Fruit fly (Drosophila melanogaster): Measurements from ENCODE around the gene CG42507.

Gene CG42507

DNA sequence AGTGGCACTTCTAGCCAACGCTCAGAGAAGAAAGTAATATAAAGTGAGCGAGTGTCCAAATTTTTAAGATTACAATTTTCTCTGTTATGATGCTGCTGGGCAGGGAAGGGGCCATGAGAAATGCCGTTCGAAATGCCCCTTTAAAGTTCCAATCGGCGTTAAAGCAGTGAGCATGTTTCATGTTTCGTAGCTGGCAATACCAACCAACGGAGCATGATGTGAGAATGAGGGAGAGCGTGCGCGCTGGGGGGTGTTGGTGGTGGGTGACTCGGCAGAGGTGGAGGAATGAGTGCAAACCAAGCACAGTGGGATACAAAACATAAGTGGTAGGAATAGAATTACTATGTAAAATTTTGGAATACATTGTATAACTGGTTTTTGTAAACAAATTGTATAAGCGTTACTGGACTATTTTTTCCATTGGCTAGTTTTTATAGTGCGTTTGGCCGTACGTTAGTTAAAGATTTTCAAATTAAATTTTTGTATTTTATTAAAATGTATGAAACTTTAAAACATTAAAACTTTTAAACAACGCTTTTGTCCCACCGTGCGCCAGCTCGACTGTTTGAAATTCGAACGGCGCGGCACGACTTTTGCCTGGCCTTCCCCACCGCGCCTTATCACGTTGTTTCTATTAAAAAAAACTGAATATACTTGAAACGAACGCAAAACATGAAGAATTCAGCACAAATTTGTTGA lies 1.5 kb upstream of the CG42507 start (continued):
- TF ChIP-seq Hmr (GFP tag; optimal IDR thresholded peaks at IDR 0.05) (peak; percentile 100), insv (GFP tag; optimal IDR thresholded peaks at IDR 0.05) (peak; percentile 69 to 91), CG17359 (tag; optimal IDR thresholded peaks at IDR 0.05) (peak; percentile 100), CG7556 (GFP tag; optimal IDR thresholded peaks at IDR 0.05) (peak; percentile 100), CG9817 (tag; optimal IDR thresholded peaks at IDR 0.05) (peak; percentile 100), salm (tag; optimal IDR thresholded peaks at IDR 0.05) (peak; percentile 100), CG32767 (GFP tag; IDR thresholded peaks at IDR 0.05) (peak; percentile 100), gcm2 (GFP tag; optimal IDR thresholded peaks at IDR 0.05) (peak; percentile 98), CG3838 (GFP tag; optimal IDR thresholded peaks at IDR 0.05) (peak; percentile 98), Sox100B (GFP tag; optimal IDR thresholded peaks at IDR 0.05) (peak; percentile 100), Optix (GFP tag; IDR thresholded peaks at IDR 0.05) (peak; percentile 98), CG6854 (GFP tag; optimal IDR thresholded peaks at IDR 0.05) (peak; percentile 100), CTCF (GFP tag; optimal IDR thresholded peaks at IDR 0.05) (peak; percentile 82), tgo (GFP tag; IDR thresholded peaks at IDR 0.05) (peak; percentile 100), crp (GFP tag; optimal IDR thresholded peaks at IDR 0.05) (peak; percentile 22 to 79), BtbVII (GFP tag; optimal IDR thresholded peaks at IDR 0.05) (peak; percentile 100), CG14667 (GFP tag; IDR thresholded peaks at IDR 0.05) (peak; percentile 99), CG9797 (GFP tag; optimal IDR thresholded peaks at IDR 0.05) (peak; percentile 73), so (GFP tag; IDR thresholded peaks at IDR 0.05) (peak; percentile 100), fd102C (GFP tag; optimal IDR thresholded peaks at IDR 0.05) (peak; percentile 94), YL-1 (GFP tag; optimal IDR thresholded peaks at IDR 0.05) (peak; percentile 100), CG12236 (GFP tag; optimal IDR thresholded peaks at IDR 0.05) (peak; percentile 98), CG4730 (GFP tag; IDR thresholded peaks at IDR 0.05) (peak; percentile 99), Atf-2 (GFP tag; optimal IDR thresholded peaks at IDR 0.05) (peak; percentile 99), CG18476 (GFP tag; optimal IDR thresholded peaks at IDR 0.05) (peak; percentile 99), hb (GFP tag; IDR thresholded peaks at IDR 0.05; ENCODE audit: partially characterized antibody) (peak; percentile 73), unpg (GFP tag; optimal IDR thresholded peaks at IDR 0.05) (peak; percentile 100), da (GFP tag; optimal IDR thresholded peaks at IDR 0.05) (peak; percentile 98), CG12391 (tag; optimal IDR thresholded peaks at IDR 0.05) (peak; percentile 100), CG31441 (GFP tag; IDR thresholded peaks at IDR 0.05) (peak; percentile 100), pan (optimal IDR thresholded peaks at IDR 0.05) (no peak), pan (GFP tag; optimal IDR thresholded peaks at IDR 0.05 in 1 of 2, IDR thresholded peaks at IDR 0.05 in 1 of 2) (peak in 1 of 2 experiments; percentile 99), btn (GFP tag; optimal IDR thresholded peaks at IDR 0.05) (peak; percentile 93), CG10959 (GFP tag; IDR thresholded peaks at IDR 0.05) (peak; percentile 99), Hey (tag; optimal IDR thresholded peaks at IDR 0.05) (peak; percentile 98), mam (GFP tag; optimal IDR thresholded peaks at IDR 0.05) (peak; percentile 99), CG13287 (GFP tag; IDR thresholded peaks at IDR 0.05; ENCODE audit: partially characterized antibody) (peak; percentile 67; the same call in 1 of the 2 replicates), Ptx1 (GFP tag; IDR thresholded peaks at IDR 0.05) (peak; percentile 100), disco-r (GFP tag; optimal IDR thresholded peaks at IDR 0.05) (peak; percentile 99), CG1529 (GFP tag; optimal IDR thresholded peaks at IDR 0.05) (peak; percentile 100), en (GFP tag; optimal IDR thresholded peaks at IDR 0.05) (peak; percentile 98), tup (GFP tag; optimal IDR thresholded peaks at IDR 0.05) (peak; percentile 98), CG7839 (tag; optimal IDR thresholded peaks at IDR 0.05) (peak; percentile 100), CG3726 (GFP tag; IDR thresholded peaks at IDR 0.05) (peak; percentile 99), Gug (GFP tag; IDR thresholded peaks at IDR 0.05) (peak; percentile 99), al (GFP tag; IDR thresholded peaks at IDR 0.05) (peak; percentile 100), CG4360 (GFP tag; IDR thresholded peaks at IDR 0.05) (peak; percentile 88), Six4 (GFP tag; optimal IDR thresholded peaks at IDR 0.05) (peak; percentile 99), hkb (optimal IDR thresholded peaks at IDR 0.05) (peak; percentile 4), hkb (GFP tag; IDR thresholded peaks at IDR 0.05) (peak; percentile 100)
